Fruit fly (Drosophila melanogaster): ENCODE data around the gene CG17328.

Gene CG17328

DNA sequence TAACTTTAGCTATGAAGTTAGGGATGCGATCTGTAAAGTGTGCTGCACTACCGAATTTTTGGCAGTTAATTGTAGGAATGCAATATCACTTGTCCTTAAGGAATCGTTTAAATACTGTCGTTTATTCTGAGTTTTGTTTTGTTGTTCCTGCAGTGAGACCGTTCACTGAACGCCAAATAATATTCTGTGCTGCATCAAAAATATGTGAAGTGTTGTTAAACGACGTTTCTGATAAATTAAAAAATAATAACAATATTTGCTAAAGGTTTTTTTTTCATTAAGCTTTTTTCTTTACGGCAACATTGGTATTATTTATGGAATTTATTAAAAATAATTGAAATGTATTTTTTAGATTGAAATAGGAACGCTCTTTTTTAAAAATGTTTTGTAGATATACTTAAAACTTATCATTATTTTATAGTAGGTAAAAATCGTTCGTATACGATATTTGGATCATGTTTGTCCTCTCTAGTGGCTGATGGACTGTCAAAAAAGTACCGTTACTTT, 3.1 kb downstream of the CG17328 start, which contains the start of gene GMF (continued):
- TF ChIP-seq CG8290 (GFP tag; optimal IDR thresholded peaks at IDR 0.05) (peak; percentile 41), CG8290 (tag; optimal IDR thresholded peaks at IDR 0.05) (no peak), CG11695 (GFP tag; IDR thresholded peaks at IDR 0.05) (no peak), Bdp1 (GFP tag; optimal IDR thresholded peaks at IDR 0.05) (no peak), CG1529 (GFP tag; optimal IDR thresholded peaks at IDR 0.05) (no peak), CG6683 (GFP tag; optimal IDR thresholded peaks at IDR 0.05) (no peak), CG9817 (tag; optimal IDR thresholded peaks at IDR 0.05) (peak; percentile 35), CG3995 (GFP tag; optimal IDR thresholded peaks at IDR 0.05) (peak; percentile 53), Hsf (GFP tag; optimal IDR thresholded peaks at IDR 0.05) (peak; percentile 25), H15 (GFP tag; IDR thresholded peaks at IDR 0.05) (no peak), vvl (GFP tag; IDR thresholded peaks at IDR 0.05) (peak; percentile 49; the same call in 1 of the 2 replicates), shn (GFP tag; optimal IDR thresholded peaks at IDR 0.05) (no peak), CG16863 (GFP tag; optimal IDR thresholded peaks at IDR 0.05) (peak; percentile 1), E2f2 (GFP tag; IDR thresholded peaks at IDR 0.05) (peak; percentile 38; the same call in 1 of the 2 replicates), Pdp1 (GFP tag; optimal IDR thresholded peaks at IDR 0.05) (peak; percentile 5 to 29), Ets65A (GFP tag) (peak; percentile 84), lmd (GFP tag; IDR thresholded peaks at IDR 0.05) (no peak), fd96Cb (tag; optimal IDR thresholded peaks at IDR 0.05) (peak; percentile 33), p53 (GFP tag; optimal IDR thresholded peaks at IDR 0.05) (no peak), hb (GFP tag; IDR thresholded peaks at IDR 0.05; ENCODE audit: partially characterized antibody) (no peak), CG7372 (GFP tag; IDR thresholded peaks at IDR 0.05) (no peak), lola (GFP tag; optimal IDR thresholded peaks at IDR 0.05) (peak in 1 of 3 experiments; percentile 62), CG3726 (GFP tag; IDR thresholded peaks at IDR 0.05) (no peak), Fer1 (GFP tag; optimal IDR thresholded peaks at IDR 0.05) (peak; percentile 2), Fer3 (tag; optimal IDR thresholded peaks at IDR 0.05) (peak; percentile 20), CG10267 (tag; optimal IDR thresholded peaks at IDR 0.05) (peak; percentile 97), kay (GFP tag; optimal IDR thresholded peaks at IDR 0.05) (peak; percentile 79), CG9727 (GFP tag; optimal IDR thresholded peaks at IDR 0.05) (peak; percentile 50), gt (GFP tag; IDR thresholded peaks at IDR 0.05) (no peak), Ets97D (GFP tag; optimal IDR thresholded peaks at IDR 0.05) (peak; percentile 45), CG15011 (GFP tag; optimal IDR thresholded peaks at IDR 0.05) (no peak), ERR (GFP tag; optimal IDR thresholded peaks at IDR 0.05) (no peak), az2 (GFP tag; optimal IDR thresholded peaks at IDR 0.05) (no peak), Tbp (GFP tag; optimal IDR thresholded peaks at IDR 0.05) (no peak), dysf (GFP tag; IDR thresholded peaks at IDR 0.05) (no peak), CG15269 (tag; optimal IDR thresholded peaks at IDR 0.05) (no peak), Hr3 (GFP tag; optimal IDR thresholded peaks at IDR 0.05) (peak; percentile 37), YL-1 (GFP tag; optimal IDR thresholded peaks at IDR 0.05) (peak; percentile 72), CG7928 (GFP tag; optimal IDR thresholded peaks at IDR 0.05) (no peak), cato (GFP tag; optimal IDR thresholded peaks at IDR 0.05; ENCODE audit: borderline replicate concordance) (peak; percentile 11), hth (optimal IDR thresholded peaks at IDR 0.05) (no peak), Ravus (GFP tag; IDR thresholded peaks at IDR 0.05) (no peak), Sox100B (GFP tag; optimal IDR thresholded peaks at IDR 0.05) (peak; percentile 31), CG10462 (GFP tag; optimal IDR thresholded peaks at IDR 0.05) (no peak), pb (GFP tag; optimal IDR thresholded peaks at IDR 0.05) (no peak), rib (GFP tag; IDR thresholded peaks at IDR 0.05) (no peak), bigmax (GFP tag; optimal IDR thresholded peaks at IDR 0.05) (no peak), CG6854 (GFP tag; optimal IDR thresholded peaks at IDR 0.05) (no peak), h (optimal IDR thresholded peaks at IDR 0.05) (no peak), tap (tag; optimal IDR thresholded peaks at IDR 0.05) (no peak), Deaf1 (tag; optimal IDR thresholded peaks at IDR 0.05) (no peak), Adf1 (GFP tag; IDR thresholded peaks at IDR 0.05) (peak; percentile 26; the same call in 1 of the 2 replicates), Xbp1 (GFP tag; optimal IDR thresholded peaks at IDR 0.05) (peak; percentile 43)

Data from whole organism, embryonic.